Worm (Caenorhabditis elegans) whole organism, L4/young adult: ENCODE results near the gene C05D11.5.

Experiments used
- W03F9.2 ChIP-seq: fragments of 150-350 bp; optimal IDR thresholded peaks from 2 replicates; lab custom pipeline; 2014; ENCODE audit warnings: missing biosample characterization, missing genetic modification characterization
- dao-5 ChIP-seq: sonication (generic microtip); optimal IDR thresholded peaks from 2 replicates; lab custom pipeline; 2016; ENCODE audit warnings: missing genotype, missing genetic modification characterization, moderate library complexity, missing compliant biosample characterization
- him-1 ChIP-seq: sonication (generic microtip); optimal IDR thresholded peaks from 2 replicates; lab custom pipeline; 2016; ENCODE audit warnings: missing genotype, missing genetic modification reagents, missing genetic modification characterization, missing compliant biosample characterization

DNA sequence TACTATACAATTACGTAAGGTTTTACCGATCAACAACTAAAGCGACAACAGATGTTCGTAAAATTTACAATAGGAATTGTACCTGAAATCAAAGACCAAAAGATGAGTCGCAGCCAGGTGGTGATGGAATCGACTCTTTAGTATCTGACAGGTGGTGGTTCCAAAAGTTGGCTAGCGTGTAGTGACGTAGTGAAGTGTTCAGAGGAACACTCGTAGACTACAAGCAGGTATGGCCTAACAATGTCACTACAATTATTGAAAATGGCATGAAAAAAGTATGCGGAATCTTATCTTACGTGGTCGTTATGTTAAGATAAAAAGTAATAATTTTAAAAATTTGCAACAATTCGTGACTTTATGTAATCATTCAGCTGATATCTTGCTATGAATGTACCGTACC is 9.7 kb upstream of the C05D11.5 start:
- TF ChIP-seq him-1 (tag; lab: Kevin White, UChicago), result no peak
- TF ChIP-seq W03F9.2, result no peak
- TF ChIP-seq dao-5 (tag; lab: Kevin White, UChicago), result no peak
